Fruit fly (Drosophila melanogaster) whole organism, pupa: Measurements from ENCODE around the gene CG43403.
A peak's percentile ranks its signal among the peaks of the same experiment; 100 is the strongest.

Source experiments
- CG10348 ChIP-seq: fragments of 200-800 bp; sonication (Bioruptor generic); IDR thresholded peaks from 2 replicates; pipeline ENCODE4 v1.3.6; 2022; ENCODE audit warnings: missing biosample characterization, missing genetic modification characterization
- CG12605 ChIP-seq: fragments of 200-800 bp; sonication (Bioruptor generic); IDR thresholded peaks from 2 replicates; pipeline ENCODE4 v1.3.6; 2022; ENCODE audit warnings: missing biosample characterization, missing genetic modification characterization
- CG13204 ChIP-seq: fragments of 200-800 bp; sonication (Bioruptor generic); optimal IDR thresholded peaks from 2 replicates; lab custom pipeline; 2018; ENCODE audit warnings: missing biosample characterization, mild to moderate bottlenecking, missing genetic modification characterization, moderate library complexity
- CG14655 ChIP-seq: fragments of 200-800 bp; sonication (Bioruptor generic); optimal IDR thresholded peaks from 3 replicates; lab custom pipeline; 2017; ENCODE audit warnings: mild to moderate bottlenecking, missing biosample characterization, missing genetic modification reagents, missing genetic modification characterization
- CG15710 ChIP-seq: fragments of 200-800 bp; sonication (Bioruptor generic); optimal IDR thresholded peaks from 2 replicates; lab custom pipeline; 2018; ENCODE audit warnings: missing biosample characterization, mild to moderate bottlenecking, missing genetic modification characterization, moderate library complexity
- CG17806 ChIP-seq: fragments of 200-800 bp; sonication (Bioruptor generic); optimal IDR thresholded peaks from 2 replicates; lab custom pipeline; 2018; ENCODE audit warnings: missing biosample characterization, mild to moderate bottlenecking, missing genetic modification characterization, moderate library complexity
- CG32121 ChIP-seq: fragments of 200-800 bp; sonication (Bioruptor generic); IDR thresholded peaks from 2 replicates; pipeline ENCODE4 v1.3.6; 2022; ENCODE audit warnings: missing biosample characterization, missing genetic modification characterization
- CG34367 ChIP-seq: fragments of 200-800 bp; sonication (Bioruptor generic); optimal IDR thresholded peaks from 2 replicates; lab custom pipeline; 2018; ENCODE audit warnings: missing biosample characterization, mild to moderate bottlenecking, missing genetic modification characterization
- CG4496 ChIP-seq: fragments of 200-800 bp; sonication (Bioruptor generic); IDR thresholded peaks from 3 replicates; pipeline ENCODE4 v1.3.6; 2022; ENCODE audit warnings: missing biosample characterization, missing genetic modification characterization
- CG8159 ChIP-seq: fragments of 200-800 bp; sonication (Bioruptor generic); optimal IDR thresholded peaks from 3 replicates; lab custom pipeline; 2018; ENCODE audit warnings: missing biosample characterization, mild to moderate bottlenecking, missing genetic modification characterization, moderate library complexity
- CG8301 ChIP-seq: fragments of 200-800 bp; sonication (Bioruptor generic); optimal IDR thresholded peaks from 2 replicates; lab custom pipeline; 2018; ENCODE audit warnings: missing biosample characterization, mild to moderate bottlenecking, missing genetic modification characterization
- CG9948 ChIP-seq: fragments of 200-800 bp; sonication (Bioruptor generic); optimal IDR thresholded peaks from 2 replicates; lab custom pipeline; 2018; ENCODE audit warnings: missing biosample characterization, mild to moderate bottlenecking, missing genetic modification characterization, moderate library complexity
- D1 ChIP-seq: fragments of 200-800 bp; sonication (Bioruptor generic); optimal IDR thresholded peaks from 2 replicates; lab custom pipeline; 2018; ENCODE audit warnings: missing biosample characterization, mild to moderate bottlenecking, missing genetic modification characterization, moderate library complexity
- EcR ChIP-seq: fragments of 200-800 bp; sonication (Bioruptor generic); optimal IDR thresholded peaks from 3 replicates; lab custom pipeline; 2019; ENCODE audit warnings: missing biosample characterization, missing genetic modification characterization, mild to moderate bottlenecking, moderate library complexity, missing genetic modification reagents
- Ets98B ChIP-seq: fragments of 200-800 bp; sonication (Bioruptor generic); IDR thresholded peaks from 2 replicates; pipeline ENCODE4 v1.3.6; 2022; ENCODE audit warnings: missing biosample characterization, missing genetic modification characterization
- Pif1A ChIP-seq: fragments of 200-800 bp; sonication (Bioruptor generic); optimal IDR thresholded peaks from 3 replicates; lab custom pipeline; 2016; ENCODE audit warnings: missing biosample characterization, missing genetic modification characterization
- Pif1B ChIP-seq: fragments of 200-800 bp; sonication (Bioruptor generic); optimal IDR thresholded peaks from 3 replicates; lab custom pipeline; 2016; ENCODE audit warnings: missing biosample characterization, missing genetic modification characterization
- Snoo ChIP-seq: fragments of 200-800 bp; sonication (Bioruptor generic); optimal IDR thresholded peaks from 3 replicates; lab custom pipeline; 2017; ENCODE audit warnings: missing biosample characterization, mild to moderate bottlenecking, missing genetic modification characterization, inconsistent platforms
- fd96Ca ChIP-seq: fragments of 200-800 bp; sonication (Bioruptor generic); IDR thresholded peaks from 3 replicates; pipeline ENCODE4 v1.3.6; 2022; ENCODE audit warnings: missing biosample characterization, missing genetic modification characterization
- gl ChIP-seq: fragments of 200-800 bp; sonication (Bioruptor generic); optimal IDR thresholded peaks from 2 replicates; lab custom pipeline; 2018; ENCODE audit warnings: missing biosample characterization, mild to moderate bottlenecking, missing genetic modification characterization
- rn ChIP-seq: fragments of 200-800 bp; sonication (Bioruptor generic); IDR thresholded peaks from 2 replicates; pipeline ENCODE4 v1.3.6; 2022; ENCODE audit warnings: missing biosample characterization, missing genetic modification characterization

The CG43403 gene

dm6 chr2L:2619887-2620286 lies at the start of gene CG43403:
Gene CG43403 (plus strand): TSS chr2L:2620187.
- TF ChIP-seq Pif1A (GFP tag; lab: Kevin White, UChicago) (no peak), CG17806 (tag; lab: Kevin White, UChicago) (no peak), CG32121 (no peak), rn (GFP tag; lab: Robert Waterston, UW) (no peak), CG8159 (tag; lab: Kevin White, UChicago) (no peak), CG4496 (GFP tag; lab: Robert Waterston, UW) (no peak), CG8301 (no peak), CG12605 (GFP tag; lab: Robert Waterston, UW) (no peak), D1 (no peak)

DNA sequence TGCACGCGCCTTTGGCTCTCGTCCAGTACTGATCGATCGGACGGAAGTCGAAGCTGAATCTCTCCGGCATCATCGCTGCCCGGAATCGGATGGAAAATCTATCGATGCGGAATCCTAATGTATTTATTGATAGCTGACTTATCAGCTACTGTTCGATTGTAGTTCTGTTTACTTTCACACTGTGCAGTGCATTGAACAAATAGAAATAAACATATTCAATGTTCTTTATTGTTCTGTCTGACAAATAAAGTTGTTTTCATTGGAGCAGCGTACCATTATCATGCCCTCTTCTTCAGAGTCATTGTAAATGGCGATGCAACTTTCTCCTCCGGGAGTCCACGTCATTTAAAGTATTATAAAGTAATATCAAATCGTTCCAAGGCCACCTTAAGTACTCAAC lies 47.0 kb upstream of the CG43403 start, which contains the start of gene Cyp309a2:
Gene Cyp309a2 (minus strand): TSS at position 101 of the 400 bp plus-strand sequence.
- TF ChIP-seq CG8159 (tag; lab: Kevin White, UChicago) = no peak
- TF ChIP-seq CG8301 = no peak
- no peak for TF ChIP-seq CG32121
- TF ChIP-seq CG15710 = no peak
- TF ChIP-seq CG12605 (GFP tag; lab: Robert Waterston, UW) = no peak
- TF ChIP-seq CG17806 (tag; lab: Kevin White, UChicago) = no peak
- TF ChIP-seq fd96Ca (GFP tag; lab: Robert Waterston, UW) = no peak
- no peak for TF ChIP-seq CG13204
- TF ChIP-seq CG9948 (tag; lab: Kevin White, UChicago) = no peak
- no peak for TF ChIP-seq EcR (GFP tag; lab: Kevin White, UChicago)
- TF ChIP-seq CG10348 (GFP tag; lab: Robert Waterston, UW) = no peak
- TF ChIP-seq gl (tag; lab: Kevin White, UChicago) = no peak
- TF ChIP-seq Pif1A (GFP tag; lab: Kevin White, UChicago) = no peak
- no peak for TF ChIP-seq Snoo (tag; lab: Kevin White, UChicago)
- TF ChIP-seq D1 = no peak
- TF ChIP-seq CG4496 (GFP tag; lab: Robert Waterston, UW) = no peak
- no peak for TF ChIP-seq rn (GFP tag; lab: Robert Waterston, UW)
- TF ChIP-seq CG34367 = no peak
- TF ChIP-seq, all 21 proteins: peak for 0

DNA sequence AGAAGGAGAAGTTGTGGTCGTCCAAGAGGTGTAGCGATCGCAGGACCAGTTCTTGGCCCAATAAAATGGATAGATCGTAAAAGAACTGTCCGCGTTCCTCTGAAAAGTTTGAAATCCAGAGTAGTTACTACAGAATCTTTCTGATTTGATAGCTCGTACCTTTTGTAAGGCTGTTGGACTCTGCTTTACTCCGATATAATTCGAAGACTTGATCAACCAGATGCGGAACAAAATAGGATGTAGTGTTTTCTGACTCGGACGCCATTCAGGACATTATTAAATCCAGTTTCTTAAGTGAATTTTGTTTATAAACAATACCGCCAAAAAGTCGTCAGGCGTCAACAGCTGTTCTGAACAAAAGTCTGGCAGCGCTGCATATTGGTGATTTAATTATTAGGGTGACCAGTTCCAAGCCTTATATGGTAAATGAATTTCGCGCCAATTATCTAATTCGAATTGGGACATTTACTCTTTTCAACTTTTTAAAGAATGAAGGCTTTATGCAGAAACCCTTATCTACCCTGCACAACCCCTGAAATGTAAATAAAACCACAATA lies 45.2 kb upstream of the CG43403 start, which contains the start of the genes Rad1 and Sws1:
Gene Rad1 (minus strand): TSS at position 336 of the 557 bp plus-strand sequence.
Gene Sws1 (minus strand): TSS at position 336 of the 557 bp plus-strand sequence.
- TF ChIP-seq CG14655 (GFP tag; lab: Kevin White, UChicago) (no peak), CG8159 (tag; lab: Kevin White, UChicago) (no peak), CG10348 (GFP tag; lab: Robert Waterston, UW) (no peak), CG15710 (no peak), CG12605 (GFP tag; lab: Robert Waterston, UW) (no peak), CG32121 (no peak), Snoo (tag; lab: Kevin White, UChicago) (no peak), CG17806 (tag; lab: Kevin White, UChicago) (no peak), gl (tag; lab: Kevin White, UChicago) (no peak)

DNA sequence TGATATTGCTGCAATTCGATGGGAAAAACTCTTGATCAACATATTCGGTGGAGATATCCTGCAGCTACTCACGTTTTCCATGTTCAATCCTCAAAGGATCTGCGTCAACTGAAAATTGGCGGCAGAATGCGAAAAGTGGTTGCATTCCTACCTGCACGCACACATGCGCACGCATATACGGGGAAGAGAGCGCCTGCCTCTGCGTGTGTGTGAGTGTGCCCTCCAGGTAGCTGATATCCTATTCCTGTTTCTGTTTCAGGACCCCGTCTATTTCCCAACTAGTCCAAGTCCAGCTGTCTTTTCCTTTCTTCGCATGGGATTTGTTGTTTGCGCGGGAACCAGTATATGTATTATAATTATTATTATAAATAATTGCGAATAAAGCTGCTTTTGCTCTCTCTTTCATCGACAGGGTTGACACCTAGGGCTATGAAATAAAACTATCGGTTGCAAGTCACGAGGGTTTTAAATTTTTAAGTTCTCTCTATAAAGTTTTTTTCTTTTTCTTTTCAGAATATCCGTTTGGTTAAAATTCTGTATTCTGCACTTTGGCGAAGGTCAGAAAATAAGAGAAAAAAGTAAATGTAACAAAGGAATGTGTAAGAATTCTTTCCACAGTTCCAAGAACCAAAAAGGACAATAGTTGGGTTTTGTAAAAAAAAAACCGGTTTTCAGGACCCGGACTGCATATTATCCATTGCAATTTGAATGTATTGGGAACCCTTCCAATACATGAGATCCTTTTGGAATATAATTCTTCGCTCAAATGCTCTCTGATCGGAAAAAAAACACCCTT lies 43.2 kb upstream of the CG43403 start, which contains the start of gene insv:
Gene insv (minus strand): TSS at position 433 of the 796 bp plus-strand sequence.
- TF ChIP-seq CG15710 = peak; percentile 3
- no peak for TF ChIP-seq CG8301

dm6 chr2L:2577361-2577737 lies 42.6 kb upstream of the CG43403 start, which contains the start of gene Elba2:
Gene Elba2 (plus strand): TSS chr2L:2577687.
- TF ChIP-seq CG4496 (GFP tag; lab: Robert Waterston, UW) (no peak), CG8159 (tag; lab: Kevin White, UChicago) (no peak), CG15710 (no peak), fd96Ca (GFP tag; lab: Robert Waterston, UW) (no peak), CG17806 (tag; lab: Kevin White, UChicago) (no peak), CG14655 (GFP tag; lab: Kevin White, UChicago) (no peak), CG34367 (no peak), CG12605 (GFP tag; lab: Robert Waterston, UW) (no peak), CG10348 (GFP tag; lab: Robert Waterston, UW) (no peak), CG32121 (no peak), rn (GFP tag; lab: Robert Waterston, UW) (no peak), CG9948 (tag; lab: Kevin White, UChicago) (no peak), gl (tag; lab: Kevin White, UChicago) (no peak), CG13204 (no peak), Snoo (tag; lab: Kevin White, UChicago) (no peak), CG8301 (no peak), D1 (no peak), Pif1B (GFP tag; lab: Kevin White, UChicago) (no peak), Ets98B (no peak)

dm6 chr2L:2579669-2580351 lies 40.2 kb upstream of the CG43403 start, which contains the start of the genes ND-B17.2 and Arpc5:
Gene ND-B17.2 (minus strand): TSS chr2L:2580172.
Gene Arpc5 (plus strand): TSS chr2L:2580292.
- no peak for TF ChIP-seq fd96Ca (GFP tag; lab: Robert Waterston, UW)
- TF ChIP-seq CG4496 (GFP tag; lab: Robert Waterston, UW) = no peak
- no peak for TF ChIP-seq CG10348 (GFP tag; lab: Robert Waterston, UW)
- TF ChIP-seq CG12605 (GFP tag; lab: Robert Waterston, UW) = no peak
- TF ChIP-seq CG8159 (tag; lab: Kevin White, UChicago) = peak; percentile 19
- TF ChIP-seq CG17806 (tag; lab: Kevin White, UChicago) = no peak
- TF ChIP-seq rn (GFP tag; lab: Robert Waterston, UW) = no peak
- peak; percentile 1 for TF ChIP-seq CG15710
- no peak for TF ChIP-seq CG13204
- no peak for TF ChIP-seq EcR (GFP tag; lab: Kevin White, UChicago)
- no peak for TF ChIP-seq gl (tag; lab: Kevin White, UChicago)
- TF ChIP-seq D1 = no peak
- TF ChIP-seq CG32121 = no peak
